Worm (Caenorhabditis elegans) whole organism, L2 larva: Measurements from ENCODE around the gene Y43F8B.10.

Source experiments
- C34F6.9 ChIP-seq: fragments of 150-350 bp; optimal IDR thresholded peaks from 2 replicates; lab custom pipeline; 2014; ENCODE audit warnings: missing biosample characterization, missing genetic modification characterization
- F13H6.1 ChIP-seq: sonication (generic microtip); optimal IDR thresholded peaks from 2 replicates; lab custom pipeline; 2016; ENCODE audit warnings: missing genetic modification characterization, missing compliant biosample characterization
- R02D3.7 ChIP-seq: fragments of 150-350 bp; optimal IDR thresholded peaks from 2 replicates; lab custom pipeline; 2014; ENCODE audit warnings: missing biosample characterization, missing genetic modification characterization
- Y55F3AM.14 ChIP-seq: fragments of 200-800 bp; sonication (Bioruptor generic); optimal IDR thresholded peaks from 2 replicates; lab custom pipeline; 2018; ENCODE audit warnings: mild to moderate bottlenecking, missing genetic modification characterization, missing compliant biosample characterization
- ZK546.5 ChIP-seq: sonication (generic microtip); optimal IDR thresholded peaks from 2 replicates; lab custom pipeline; 2017; ENCODE audit warnings: missing biosample characterization, missing genetic modification characterization
- alr-1 ChIP-seq: fragments of 150-350 bp; optimal IDR thresholded peaks from 2 replicates; lab custom pipeline; 2014; ENCODE audit warnings: missing biosample characterization, missing genetic modification characterization
- aly-2 ChIP-seq: fragments of 150-350 bp; optimal IDR thresholded peaks from 2 replicates; lab custom pipeline; 2014; ENCODE audit warnings: missing biosample characterization, missing genetic modification characterization
- ama-1 ChIP-seq: fragments of 150-350 bp; optimal IDR thresholded peaks from 2 replicates; lab custom pipeline; 2018; ENCODE audit warnings: inconsistent platforms
- blmp-1 ChIP-seq: sonication (generic microtip); optimal IDR thresholded peaks from 2 replicates; lab custom pipeline; 2017; ENCODE audit warnings: missing genetic modification characterization, mild to moderate bottlenecking, missing compliant biosample characterization, antibody characterized with exemption, moderate library complexity; ENCODE audit not compliant: insufficient read depth
- ceh-16 ChIP-seq: fragments of 150-350 bp; optimal IDR thresholded peaks from 2 replicates; lab custom pipeline; 2014; ENCODE audit warnings: missing biosample characterization, missing genetic modification characterization
- ceh-82 ChIP-seq: fragments of 150-350 bp; optimal IDR thresholded peaks from 2 replicates; lab custom pipeline; 2014; ENCODE audit warnings: missing biosample characterization, missing genetic modification characterization
- crh-2 ChIP-seq: sonication (generic microtip); optimal IDR thresholded peaks from 2 replicates; lab custom pipeline; 2017; ENCODE audit warnings: missing biosample characterization, missing genetic modification characterization
- dmd-4 ChIP-seq: sonication (generic microtip); optimal IDR thresholded peaks from 2 replicates; lab custom pipeline; 2017; ENCODE audit warnings: missing biosample characterization, missing genetic modification characterization
- egl-27 ChIP-seq: sonication (generic microtip); optimal IDR thresholded peaks from 3 replicates; lab custom pipeline; 2017; ENCODE audit warnings: missing biosample characterization, missing genetic modification reagents, missing genetic modification characterization
- elt-1 ChIP-seq: fragments of 150-350 bp; optimal IDR thresholded peaks from 2 replicates; lab custom pipeline; 2014; ENCODE audit warnings: missing biosample characterization, missing genetic modification characterization
- elt-3 ChIP-seq: sonication (generic microtip); optimal IDR thresholded peaks from 2 replicates; lab custom pipeline; 2017; ENCODE audit warnings: missing biosample characterization, missing genetic modification characterization
- fos-1 ChIP-seq: fragments of 150-350 bp; optimal IDR thresholded peaks from 2 replicates; lab custom pipeline; 2014; ENCODE audit warnings: missing biosample characterization, missing genetic modification characterization
- gmeb-1 ChIP-seq: fragments of 150-350 bp; optimal IDR thresholded peaks from 2 replicates; lab custom pipeline; 2014; ENCODE audit warnings: missing biosample characterization, missing genetic modification characterization
- lin-11 ChIP-seq: fragments of 150-350 bp; sonication (generic microtip); optimal IDR thresholded peaks from 2 replicates; lab custom pipeline; 2014; ENCODE audit warnings: missing biosample characterization, missing genetic modification characterization, inconsistent platforms, mixed read lengths
- lin-13 ChIP-seq: fragments of 150-350 bp; optimal IDR thresholded peaks from 2 replicates; lab custom pipeline; 2014; ENCODE audit warnings: missing biosample characterization, missing genetic modification reagents, missing genetic modification characterization
- lin-39 ChIP-seq: fragments of 150-350 bp; optimal IDR thresholded peaks from 2 replicates; lab custom pipeline; 2014; ENCODE audit warnings: missing biosample characterization, missing genetic modification reagents, missing genetic modification characterization
- lsy-2 ChIP-seq, 2 experiments: fragments of 150-350 bp in 1 of 2; sonication (generic microtip) in 1 of 2; optimal IDR thresholded peaks; 2 replicates each; lab custom pipeline; 2014 to 2017; ENCODE audit warnings: missing biosample characterization in 2 of 2, missing genetic modification characterization in 2 of 2
- mab-5 ChIP-seq: fragments of 150-350 bp; optimal IDR thresholded peaks from 2 replicates; lab custom pipeline; 2014; ENCODE audit warnings: missing biosample characterization, missing genetic modification characterization
- mbf-1 ChIP-seq: sonication (generic microtip); optimal IDR thresholded peaks from 2 replicates; lab custom pipeline; 2017; ENCODE audit warnings: missing biosample characterization, missing genetic modification characterization
- mdl-1 ChIP-seq, 2 experiments: fragments of 150-350 bp in 1 of 2; sonication (generic microtip) in 1 of 2; optimal IDR thresholded peaks; 2 replicates each; lab custom pipeline; 2017; ENCODE audit warnings: missing biosample characterization in 2 of 2, missing genetic modification characterization in 2 of 2
- nhr-10 ChIP-seq: sonication (generic microtip); optimal IDR thresholded peaks from 2 replicates; lab custom pipeline; 2017; ENCODE audit warnings: missing biosample characterization, missing genetic modification characterization
- nhr-11 ChIP-seq: fragments of 150-350 bp; optimal IDR thresholded peaks from 2 replicates; lab custom pipeline; 2014; ENCODE audit warnings: missing biosample characterization, missing genetic modification characterization
- nhr-12 ChIP-seq: fragments of 150-350 bp; optimal IDR thresholded peaks from 2 replicates; lab custom pipeline; 2014; ENCODE audit warnings: missing biosample characterization, missing genetic modification characterization
- nhr-129 ChIP-seq: fragments of 150-350 bp; optimal IDR thresholded peaks from 2 replicates; lab custom pipeline; 2014; ENCODE audit warnings: missing biosample characterization, missing genetic modification characterization
- nhr-21 ChIP-seq: fragments of 150-350 bp; optimal IDR thresholded peaks from 2 replicates; lab custom pipeline; 2014; ENCODE audit warnings: missing biosample characterization, missing genetic modification characterization
- nhr-23 ChIP-seq: fragments of 150-350 bp; optimal IDR thresholded peaks from 2 replicates; lab custom pipeline; 2014; ENCODE audit warnings: missing biosample characterization, missing genetic modification reagents, missing genetic modification characterization
- nhr-237 ChIP-seq: fragments of 150-350 bp; optimal IDR thresholded peaks from 2 replicates; lab custom pipeline; 2014; ENCODE audit warnings: missing biosample characterization, missing genetic modification characterization
- nhr-25 ChIP-seq: fragments of 150-350 bp; sonication (generic microtip); optimal IDR thresholded peaks from 3 replicates; lab custom pipeline; 2014; ENCODE audit warnings: missing biosample characterization, missing genetic modification characterization
- nhr-6 ChIP-seq: fragments of 150-350 bp; optimal IDR thresholded peaks from 2 replicates; lab custom pipeline; 2014; ENCODE audit warnings: missing biosample characterization, missing genetic modification characterization
- nhr-77 ChIP-seq: fragments of 150-350 bp; optimal IDR thresholded peaks from 2 replicates; lab custom pipeline; 2014; ENCODE audit warnings: missing biosample characterization, missing genetic modification characterization
- peb-1 ChIP-seq: fragments of 150-350 bp; optimal IDR thresholded peaks from 2 replicates; lab custom pipeline; 2014; ENCODE audit warnings: missing biosample characterization, missing genetic modification characterization
- sem-4 ChIP-seq: fragments of 150-350 bp; optimal IDR thresholded peaks from 2 replicates; lab custom pipeline; 2014; ENCODE audit warnings: missing biosample characterization, missing genetic modification reagents, missing genetic modification characterization
- skn-1 ChIP-seq: sonication (generic microtip); optimal IDR thresholded peaks from 2 replicates; lab custom pipeline; 2017; ENCODE audit warnings: missing biosample characterization, missing genetic modification characterization
- sma-3 ChIP-seq: sonication (generic microtip); optimal IDR thresholded peaks from 2 replicates; lab custom pipeline; 2016; ENCODE audit warnings: missing genetic modification reagents, missing genetic modification characterization, missing compliant biosample characterization
- sma-9 ChIP-seq, 2 experiments: fragments of 150-350 bp in 1 of 2; sonication (generic microtip) in 1 of 2; optimal IDR thresholded peaks; 2 replicates each; lab custom pipeline; 2014 to 2016; ENCODE audit warnings: missing genetic modification characterization in 2 of 2, mild to moderate bottlenecking in 1 of 2, missing biosample characterization in 1 of 2, missing compliant biosample characterization in 1 of 2, missing genetic modification reagents in 1 of 2, moderate library complexity in 1 of 2
- snpc-4 ChIP-seq: fragments of 150-350 bp; optimal IDR thresholded peaks from 2 replicates; lab custom pipeline; 2014; ENCODE audit warnings: missing biosample characterization, missing genetic modification characterization
- unc-39 ChIP-seq: fragments of 150-350 bp; optimal IDR thresholded peaks from 2 replicates; lab custom pipeline; 2014; ENCODE audit warnings: missing biosample characterization, missing genetic modification characterization
- unc-55 ChIP-seq: fragments of 150-350 bp; sonication (generic microtip); optimal IDR thresholded peaks from 3 replicates; lab custom pipeline; 2014; ENCODE audit warnings: missing biosample characterization, missing genetic modification reagents, missing genetic modification characterization
- unc-62 ChIP-seq: fragments of 150-350 bp; optimal IDR thresholded peaks from 2 replicates; lab custom pipeline; 2014; ENCODE audit warnings: missing biosample characterization, missing genetic modification reagents, missing genetic modification characterization
- zag-1 ChIP-seq: fragments of 150-350 bp; optimal IDR thresholded peaks from 2 replicates; lab custom pipeline; 2014; ENCODE audit warnings: missing biosample characterization, missing genetic modification characterization
- ztf-1 ChIP-seq: fragments of 200-800 bp; sonication (Bioruptor generic); conservative IDR thresholded peaks from 2 replicates; pipeline ENCODE4 v1.3.6; 2022; ENCODE audit warnings: missing genetic modification characterization, missing compliant biosample characterization
- ztf-11 ChIP-seq: sonication (generic microtip); optimal IDR thresholded peaks from 2 replicates; lab custom pipeline; 2017; ENCODE audit warnings: missing biosample characterization, missing genetic modification characterization
- ztf-4 ChIP-seq: fragments of 150-350 bp; optimal IDR thresholded peaks from 2 replicates; lab custom pipeline; 2014; ENCODE audit warnings: missing biosample characterization, missing genetic modification characterization

Gene Y43F8B.10

DNA sequence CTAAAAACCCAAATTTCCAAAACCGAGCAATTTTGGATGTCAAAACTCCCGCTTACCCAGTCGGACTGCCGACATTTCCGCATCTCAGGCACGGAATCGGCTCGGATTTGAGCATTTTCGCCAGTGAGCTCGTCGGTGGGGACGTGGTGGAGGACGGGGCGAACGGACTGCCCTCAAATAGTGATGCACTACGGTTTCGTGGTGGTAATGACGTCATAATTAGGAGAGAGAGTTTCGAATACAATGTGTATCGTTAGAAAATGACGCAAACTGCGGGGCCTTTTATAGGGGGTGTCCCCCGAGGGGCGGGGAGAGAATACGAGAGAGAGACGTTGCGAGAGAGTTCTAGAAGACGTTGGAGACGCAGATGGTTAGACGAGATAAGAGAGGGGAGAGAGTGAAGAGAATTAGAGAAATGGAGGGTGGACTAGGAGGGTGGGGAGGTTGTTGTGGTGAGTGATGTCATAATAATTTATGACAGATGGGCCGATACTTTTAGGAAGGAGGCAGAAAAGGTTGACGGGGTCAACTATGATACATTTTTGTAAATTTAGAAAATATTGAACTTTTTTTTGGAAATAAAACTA lies 48.4 kb downstream of the Y43F8B.10 start:
- TF ChIP-seq peb-1 (no peak), nhr-25 (tag; lab: Kevin White, UChicago) (peak; percentile 94), mbf-1 (tag; lab: Kevin White, UChicago) (no peak), unc-55 (GFP tag; lab: Kevin White, UChicago) (peak; percentile 91), ceh-16 (tag; lab: Kevin White, UChicago) (peak; percentile 47), unc-62 (peak; percentile 73), nhr-11 (tag; lab: Kevin White, UChicago) (no peak), gmeb-1 (peak; percentile 77), ztf-1 (GFP tag; lab: Robert Waterston, UW) (no peak), lin-13 (peak; percentile 90), elt-1 (tag; lab: Kevin White, UChicago) (no peak), nhr-77 (tag; lab: Kevin White, UChicago) (no peak), egl-27 (tag; lab: Kevin White, UChicago) (peak; percentile 93), nhr-10 (tag; lab: Kevin White, UChicago) (peak; percentile 71), dmd-4 (tag; lab: Kevin White, UChicago) (no peak), ZK546.5 (tag; lab: Kevin White, UChicago) (no peak), lin-11 (tag; lab: Kevin White, UChicago) (peak; percentile 52), nhr-129 (tag; lab: Kevin White, UChicago) (peak; percentile 88), ztf-11 (tag; lab: Kevin White, UChicago) (no peak), mab-5 (tag; lab: Kevin White, UChicago) (peak; percentile 97), nhr-21 (tag; lab: Kevin White, UChicago) (peak; percentile 92), sma-3 (peak; percentile 96), sma-9 (GFP tag; optimal IDR thresholded peaks at IDR 0.05; lab: Kevin White, UChicago) (peak; percentile 98), sma-9 (tag; optimal IDR thresholded peaks at IDR 0.05; lab: Kevin White, UChicago) (peak; percentile 30), F13H6.1 (tag; lab: Kevin White, UChicago) (peak; percentile 88), mdl-1 (tag; optimal IDR thresholded peaks at IDR 0.05; lab: Kevin White, UChicago) (peak; percentile 75 to 89), fos-1 (peak; percentile 79), zag-1 (peak; percentile 81), Y55F3AM.14 (GFP tag; lab: Kevin White, UChicago) (peak; percentile 88), elt-3 (tag; lab: Kevin White, UChicago) (no peak), nhr-237 (tag; lab: Kevin White, UChicago) (peak; percentile 47), aly-2 (tag; lab: Kevin White, UChicago) (no peak), alr-1 (no peak), ceh-82 (tag; lab: Kevin White, UChicago) (peak; percentile 14), skn-1 (no peak), ama-1 (peak; percentile 94), nhr-6 (tag; lab: Kevin White, UChicago) (peak; percentile 88), unc-39 (tag; lab: Kevin White, UChicago) (no peak), sem-4 (tag; lab: Kevin White, UChicago) (peak; percentile 91), C34F6.9 (tag; lab: Kevin White, UChicago) (peak; percentile 75), ztf-4 (tag; lab: Kevin White, UChicago) (peak; percentile 92), snpc-4 (tag; lab: Kevin White, UChicago) (peak; percentile 62), nhr-23 (tag; lab: Kevin White, UChicago) (no peak), lsy-2 (tag; optimal IDR thresholded peaks at IDR 0.05; lab: Kevin White, UChicago) (peak; percentile 65 to 89), lin-39 (tag; lab: Kevin White, UChicago) (peak; percentile 11), blmp-1 (tag; lab: Kevin White, UChicago) (peak; percentile 77), crh-2 (tag; lab: Kevin White, UChicago) (peak; percentile 93), nhr-12 (tag; lab: Kevin White, UChicago) (no peak), R02D3.7 (tag; lab: Kevin White, UChicago) (no peak)
